Fruit fly (Drosophila melanogaster) whole organism, embryonic: ENCODE data around the gene CG31288.

Source experiments
- CG34376 ChIP-seq: fragments of 200-800 bp; sonication (Bioruptor generic); optimal IDR thresholded peaks from 2 replicates; lab custom pipeline; 2018; ENCODE audit warnings: missing biosample characterization, mild to moderate bottlenecking, missing genetic modification characterization
- bbx ChIP-seq: fragments of 200-800 bp; sonication (Bioruptor generic); IDR thresholded peaks from 2 replicates; pipeline ENCODE4 v1.3.6; 2022; ENCODE audit warnings: missing biosample characterization, missing genetic modification characterization; ENCODE audit not compliant: partially characterized antibody

DNA sequence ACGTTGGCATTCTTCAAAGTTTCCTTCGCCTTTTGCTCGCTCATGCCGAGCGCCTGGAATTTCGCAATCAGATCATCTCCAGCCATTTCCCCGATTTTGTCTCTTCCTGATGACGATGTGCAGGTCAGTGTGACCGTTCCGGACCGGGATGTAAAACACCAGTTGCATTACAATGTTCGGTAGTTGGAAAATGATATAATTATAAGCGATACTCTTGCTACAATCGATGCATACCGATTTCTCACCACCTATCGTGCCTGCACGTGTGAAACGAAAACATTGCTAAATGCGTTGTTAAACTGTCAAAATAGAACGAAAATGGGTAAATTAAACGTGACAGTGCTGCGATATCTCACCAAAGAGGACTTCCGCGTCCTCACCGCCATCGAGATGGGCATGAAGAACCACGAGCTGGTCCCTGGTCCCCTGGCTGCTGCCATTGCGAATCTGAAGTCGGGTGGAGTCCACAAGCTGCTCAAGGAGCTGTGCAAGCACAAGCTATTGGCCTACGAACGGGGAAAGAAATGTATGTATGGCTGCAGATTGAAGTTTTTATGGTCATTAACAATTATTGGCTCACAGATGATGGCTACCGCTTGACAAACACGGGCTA, 33.7 kb downstream of the CG31288 start, which contains the start of the genes GlnRS and RIOK2:
- TF ChIP-seq bbx (GFP tag; lab: Robert Waterston, UW) (peak; percentile 96), CG34376 (GFP tag; lab: Kevin White, UChicago) (no peak)
